Fruit fly (Drosophila melanogaster) Kc167 (cell line): ENCODE data around the gene Pmvk.

Experiments used
- h ChIP-seq: fragments of >200 bp; optimal IDR thresholded peaks from 3 replicates; lab custom pipeline; 2018; ENCODE audit warnings: missing external identifiers
- psq ChIP-seq: fragments of >200 bp; optimal IDR thresholded peaks from 2 replicates; lab custom pipeline; 2017; ENCODE audit warnings: missing external identifiers

dm6 chr2L:19575626-19576298, 4.4 kb downstream of the Pmvk start:
- no peak for TF ChIP-seq psq
- no peak for TF ChIP-seq h
